Fruit fly (Drosophila melanogaster) Kc167 (cell line): ENCODE data around the gene Cpr62Bb.

ENCODE experiments used
- Myc ChIP-seq: fragments of >200 bp; optimal IDR thresholded peaks from 2 replicates; lab custom pipeline; 2017; ENCODE audit warnings: missing external identifiers
- h ChIP-seq: fragments of >200 bp; optimal IDR thresholded peaks from 3 replicates; lab custom pipeline; 2018; ENCODE audit warnings: missing external identifiers
- psq ChIP-seq: fragments of >200 bp; optimal IDR thresholded peaks from 2 replicates; lab custom pipeline; 2017; ENCODE audit warnings: missing external identifiers

DNA sequence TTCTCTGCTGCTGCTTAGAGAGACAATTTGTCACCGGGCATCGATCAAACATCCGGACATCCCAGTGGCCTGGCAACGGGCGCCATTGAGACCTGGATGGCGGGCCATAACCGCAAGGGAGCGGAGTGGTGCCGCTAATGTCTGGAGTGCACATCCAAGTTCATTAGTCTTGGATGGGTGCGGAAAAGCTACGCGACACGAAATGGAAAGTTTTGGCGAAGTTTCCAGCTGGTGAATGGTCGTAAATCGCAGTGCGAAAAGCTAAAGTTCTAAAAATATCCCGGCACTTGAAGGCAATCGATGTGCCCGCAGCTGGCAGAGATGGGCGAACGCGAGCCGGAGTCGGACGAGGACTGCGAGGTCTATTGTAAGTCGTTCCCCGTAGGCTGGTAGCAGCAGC, 34.8 kb upstream of the Cpr62Bb start, which contains the start of gene CG13924:
- no peak for TF ChIP-seq Myc (lab: Kevin White, UChicago)
- TF ChIP-seq psq: no peak
- TF ChIP-seq h (lab: Kevin White, UChicago): no peak
